Worm (Caenorhabditis elegans): Measurements from ENCODE around the gene grl-22.
A peak's percentile ranks its signal among the peaks of the same experiment; 100 is the strongest.

grl-22 gene

DNA sequence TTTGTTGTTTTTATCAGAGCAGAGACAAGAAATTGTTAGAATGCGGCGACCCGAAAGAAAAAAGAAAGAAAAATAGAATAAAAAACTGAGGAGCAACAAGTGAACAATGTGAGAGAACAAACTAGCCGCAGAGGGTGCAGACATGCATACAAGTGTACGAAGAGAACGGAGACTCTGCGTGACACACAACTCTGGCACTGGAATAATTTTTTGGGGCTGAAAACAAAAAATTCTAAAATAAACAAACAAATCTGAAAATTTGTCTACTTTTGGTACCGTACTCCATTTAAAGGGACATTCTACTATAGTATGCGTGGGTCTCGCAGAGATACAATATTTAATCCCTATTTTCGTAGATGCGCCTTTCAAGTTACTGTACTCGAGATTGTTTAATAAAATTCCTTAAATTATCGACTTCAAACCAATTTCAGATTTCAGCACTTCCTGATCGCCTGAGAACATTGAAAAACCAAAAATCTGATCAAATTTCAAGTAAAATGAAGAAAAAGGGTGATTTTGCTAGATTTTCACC, 38.7 kb downstream of the grl-22 start (continued):
- TF ChIP-seq F52B5.7 (tag; optimal IDR thresholded peaks at IDR 0.05) = no peak
- TF ChIP-seq snpc-3.4 (tag; optimal IDR thresholded peaks at IDR 0.05) = peak; percentile 47
- TF ChIP-seq nfya-2 (GFP tag; IDR thresholded peaks at IDR 0.05) = no peak
- no peak for TF ChIP-seq ceh-79 (tag; optimal IDR thresholded peaks at IDR 0.05)
- no peak for TF ChIP-seq Y67H2A.10 (GFP tag; conservative IDR thresholded peaks at IDR 0.05)
- no peak for TF ChIP-seq repo-1 (tag; optimal IDR thresholded peaks at IDR 0.05)
- no peak for TF ChIP-seq lsy-27 (tag; optimal IDR thresholded peaks at IDR 0.05; ENCODE audit: borderline replicate concordance, insufficient read depth)
- no peak for TF ChIP-seq nhr-120 (GFP tag; IDR thresholded peaks at IDR 0.05)
- no peak for TF ChIP-seq ceh-91 (GFP tag; IDR thresholded peaks at IDR 0.05)
- no peak for TF ChIP-seq ztf-25 (GFP tag; IDR thresholded peaks at IDR 0.05)
- TF ChIP-seq ceh-100 (GFP tag; IDR thresholded peaks at IDR 0.05) = no peak
- peak; percentile 67 for TF ChIP-seq madf-8 (GFP tag; conservative IDR thresholded peaks at IDR 0.05)
- no peak for TF ChIP-seq F55B11.4 (tag; optimal IDR thresholded peaks at IDR 0.05; ENCODE audit: borderline replicate concordance, insufficient read depth)
- TF ChIP-seq K12H6.12 (tag; optimal IDR thresholded peaks at IDR 0.05) = no peak
- peak; percentile 94 for TF ChIP-seq lsl-1 (GFP tag; optimal IDR thresholded peaks at IDR 0.05)
- no peak for TF ChIP-seq ztf-22 (GFP tag; optimal IDR thresholded peaks at IDR 0.05)
- TF ChIP-seq chd-7 (tag; optimal IDR thresholded peaks at IDR 0.05) = no peak
- TF ChIP-seq F49E8.2 (tag; optimal IDR thresholded peaks at IDR 0.05; ENCODE audit: insufficient read depth) = peak; percentile 16
- no peak for TF ChIP-seq nhr-90 (tag; optimal IDR thresholded peaks at IDR 0.05)
- no peak for TF ChIP-seq die-1 (tag; optimal IDR thresholded peaks at IDR 0.05)
- no peak for TF ChIP-seq hlh-12 (tag; optimal IDR thresholded peaks at IDR 0.05)
- no peak for TF ChIP-seq ceh-27 (GFP tag; optimal IDR thresholded peaks at IDR 0.05)
- TF ChIP-seq B0035.1 (tag; optimal IDR thresholded peaks at IDR 0.05) = no peak
- peak; percentile 33; the same call in 1 of the 2 replicates for TF ChIP-seq hmg-1.2 (GFP tag; IDR thresholded peaks at IDR 0.05)
- TF ChIP-seq dox-1 (GFP tag; IDR thresholded peaks at IDR 0.05) = peak; percentile 44; the same call in 1 of the 2 replicates
- no peak for TF ChIP-seq sea-2 (GFP tag; IDR thresholded peaks at IDR 0.05)
- no peak for TF ChIP-seq tlf-1 (GFP tag; optimal IDR thresholded peaks at IDR 0.05)
- TF ChIP-seq unc-130 (GFP tag; optimal IDR thresholded peaks at IDR 0.05) = no peak
- no peak for TF ChIP-seq zim-3 (tag; optimal IDR thresholded peaks at IDR 0.05)
- TF ChIP-seq B0336.3 (GFP tag; IDR thresholded peaks at IDR 0.05) = no peak
- TF ChIP-seq ccch-3 (GFP tag; optimal IDR thresholded peaks at IDR 0.05) = no peak
- TF ChIP-seq F10E7.11 (tag; optimal IDR thresholded peaks at IDR 0.05) = no peak
- TF ChIP-seq ztf-26 (tag; optimal IDR thresholded peaks at IDR 0.05) = no peak
- TF ChIP-seq ekl-4 (GFP tag; IDR thresholded peaks at IDR 0.05) = no peak
- TF ChIP-seq Y95B8A.8 (GFP tag; IDR thresholded peaks at IDR 0.05) = no peak
- no peak for TF ChIP-seq T07F8.4 (tag; optimal IDR thresholded peaks at IDR 0.05)
- no peak for TF ChIP-seq let-526 (GFP tag; IDR thresholded peaks at IDR 0.05)
- TF ChIP-seq efl-1 (GFP tag; optimal IDR thresholded peaks at IDR 0.05) = peak; percentile 46
- TF ChIP-seq tbp1 (GFP tag; optimal IDR thresholded peaks at IDR 0.05) = no peak
- no peak for TF ChIP-seq F37B4.10 (GFP tag; IDR thresholded peaks at IDR 0.05)
- no peak for TF ChIP-seq snpc-4 (GFP tag; optimal IDR thresholded peaks at IDR 0.05)
- peak in 1 of 4 experiments; percentile 10 for TF ChIP-seq snpc-4 (tag; optimal IDR thresholded peaks at IDR 0.05)
- TF ChIP-seq attf-5 (GFP tag; optimal IDR thresholded peaks at IDR 0.05) = no peak
- TF ChIP-seq Y79H2A.3 (GFP tag; conservative IDR thresholded peaks at IDR 0.05) = no peak
- no peak for TF ChIP-seq nfyb-1 (GFP tag; IDR thresholded peaks at IDR 0.05)
- TF ChIP-seq cebp-1 (GFP tag; IDR thresholded peaks at IDR 0.05) = no peak
- TF ChIP-seq cebp-1 (tag; optimal IDR thresholded peaks at IDR 0.05) = no peak
- no peak for TF ChIP-seq mel-28 (tag; optimal IDR thresholded peaks at IDR 0.05; ENCODE audit: borderline replicate concordance)
- no peak for TF ChIP-seq madf-10 (tag; optimal IDR thresholded peaks at IDR 0.05)

All from whole organism, young adult.